Worm (Caenorhabditis elegans): ENCODE results near the gene ntl-3.
"Not testable (repeated sequence)": the region's sequence is repeated elsewhere in the genome, so short reads cannot be mapped to it uniquely, and the experiment has no call there.

ntl-3 gene

ce11 chrIII:11795448-11795847, 50.8 kb downstream of the ntl-3 start, which contains the start of gene twk-39:
Gene twk-39, plus strand, starts transcription at chrIII:11795748.
- TF ChIP-seq hlh-30 (tag; optimal IDR thresholded peaks at IDR 0.05; ENCODE audit: insufficient read depth) (no peak), tbx-7 (tag; optimal IDR thresholded peaks at IDR 0.05) (no peak), nhr-232 (tag; optimal IDR thresholded peaks at IDR 0.05) (no peak), sdc-2 (tag; optimal IDR thresholded peaks at IDR 0.05) (no peak), ztf-16 (tag; optimal IDR thresholded peaks at IDR 0.05) (no peak), ceh-45 (GFP tag; IDR thresholded peaks at IDR 0.05) (no peak), ceh-2 (tag; optimal IDR thresholded peaks at IDR 0.05) (no peak), elt-4 (tag; optimal IDR thresholded peaks at IDR 0.05) (no peak), hlh-13 (GFP tag; optimal IDR thresholded peaks at IDR 0.05) (no peak), pha-2 (tag; optimal IDR thresholded peaks at IDR 0.05) (no peak), hlh-8 (tag; optimal IDR thresholded peaks at IDR 0.05) (no peak), madf-2 (tag; optimal IDR thresholded peaks at IDR 0.05) (no peak), pat-9 (tag; optimal IDR thresholded peaks at IDR 0.05) (no peak), odd-2 (tag; optimal IDR thresholded peaks at IDR 0.05) (no peak), T23F11.4 (GFP tag; optimal IDR thresholded peaks at IDR 0.05) (no peak), ceh-31 (tag; optimal IDR thresholded peaks at IDR 0.05) (no peak), unc-42 (tag; optimal IDR thresholded peaks at IDR 0.05) (no peak), sox-2 (GFP tag; IDR thresholded peaks at IDR 0.05) (no peak), unc-55 (GFP tag; optimal IDR thresholded peaks at IDR 0.05) (no peak)

DNA sequence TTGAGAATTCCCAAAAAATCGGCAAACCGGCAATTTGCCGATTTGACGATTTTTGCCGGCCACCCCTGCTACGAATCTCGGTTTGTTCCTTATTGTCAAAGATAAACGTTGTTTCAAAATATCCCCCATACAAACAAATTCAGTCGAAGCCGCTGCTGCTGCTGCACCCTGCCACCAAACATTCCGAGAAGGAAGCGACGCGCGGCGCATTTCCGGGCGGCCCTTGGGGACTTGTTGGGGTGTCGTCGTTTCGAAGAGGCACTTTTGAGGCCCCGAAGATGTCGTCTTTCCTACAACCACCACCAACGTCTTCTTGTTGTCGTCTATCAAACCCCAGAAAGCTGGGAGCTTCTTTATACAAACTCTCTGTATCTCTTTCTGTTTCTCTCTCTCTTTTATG, 51.9 kb downstream of the ntl-3 start:
- TF ChIP-seq nhr-11 (tag; optimal IDR thresholded peaks at IDR 0.05), result no peak
- no peak for TF ChIP-seq ref-2 (tag; optimal IDR thresholded peaks at IDR 0.05)
- TF ChIP-seq ceh-22 (tag; optimal IDR thresholded peaks at IDR 0.05), result no peak
- no peak for TF ChIP-seq dmd-4 (tag; optimal IDR thresholded peaks at IDR 0.05; ENCODE audit: borderline replicate concordance)
- TF ChIP-seq gmeb-2 (tag; optimal IDR thresholded peaks at IDR 0.05), result no peak
- TF ChIP-seq elt-4 (tag; optimal IDR thresholded peaks at IDR 0.05), result no peak
- TF ChIP-seq hlh-6 (tag; optimal IDR thresholded peaks at IDR 0.05), result no peak
- TF ChIP-seq unc-42 (tag; optimal IDR thresholded peaks at IDR 0.05), result no peak
- TF ChIP-seq rnt-1 (tag; optimal IDR thresholded peaks at IDR 0.05), result no peak
- no peak for TF ChIP-seq elt-2 (tag; optimal IDR thresholded peaks at IDR 0.05)
- TF ChIP-seq ceh-19 (GFP tag; optimal IDR thresholded peaks at IDR 0.05), result no peak
- TF ChIP-seq C08G9.2 (tag; optimal IDR thresholded peaks at IDR 0.05), result no peak

DNA sequence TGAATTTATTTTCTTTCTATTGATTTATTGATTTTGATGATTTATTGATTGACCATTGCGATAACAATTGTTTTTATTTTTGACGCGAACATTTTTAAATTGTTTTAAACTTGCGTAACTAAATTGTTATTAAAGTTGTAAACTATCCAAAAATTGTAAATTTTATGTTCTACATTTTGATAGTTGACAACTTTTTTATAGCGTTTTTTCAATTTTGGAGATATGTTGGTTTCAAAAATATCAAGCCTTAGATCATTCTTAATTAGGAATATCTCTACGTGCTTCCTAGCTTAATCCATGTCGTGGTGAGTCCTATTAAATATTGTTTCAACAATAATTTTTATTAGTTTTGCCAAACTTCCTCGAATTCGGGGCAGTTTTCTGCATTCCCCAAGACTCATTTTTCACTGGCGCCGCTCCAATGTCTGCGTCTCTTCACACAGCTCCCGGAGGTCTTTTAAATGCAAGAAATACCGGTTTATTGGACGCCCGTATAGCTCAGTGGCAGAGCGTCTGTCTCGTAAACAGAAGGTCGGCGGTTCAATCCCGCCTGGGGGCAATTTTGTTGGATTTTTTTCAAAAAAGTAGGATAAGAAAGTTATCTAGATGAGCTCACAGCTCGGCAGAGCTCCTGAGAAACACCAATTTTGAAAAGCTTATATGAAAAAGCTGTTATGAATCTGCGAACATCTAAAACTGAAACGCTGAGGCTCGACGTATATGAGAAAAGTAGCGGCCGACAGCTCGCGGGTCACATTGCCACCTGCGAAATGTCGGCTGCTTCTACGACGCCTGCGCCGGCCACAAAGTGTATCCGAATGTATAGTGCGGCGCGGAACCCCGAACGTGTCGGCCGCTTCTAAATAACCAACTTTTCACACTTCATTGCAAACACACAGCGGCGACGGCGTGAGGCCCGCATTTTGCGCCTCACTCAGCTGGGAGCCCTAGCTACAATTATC, 53.7 kb downstream of the ntl-3 start, which contains the start of gene C24H11.2:
C24H11.2 (minus strand) TSS at position 51 of the 962 bp plus-strand sequence.
- peak; percentile 34 for TF ChIP-seq hlh-6 (tag; optimal IDR thresholded peaks at IDR 0.05)
- not testable (repeated sequence) for TF ChIP-seq unc-3 (GFP tag; conservative IDR thresholded peaks at IDR 0.05)
- TF ChIP-seq unc-3 (tag; optimal IDR thresholded peaks at IDR 0.05), result peak; percentile 11
- peak; percentile 10 for TF ChIP-seq unc-86 (tag; optimal IDR thresholded peaks at IDR 0.05)
- TF ChIP-seq nfya-1 (tag; optimal IDR thresholded peaks at IDR 0.05), result peak; percentile 6
- TF ChIP-seq npax-4 (tag; optimal IDR thresholded peaks at IDR 0.05), result peak; percentile 22
- peak; percentile 39 for TF ChIP-seq fax-1 (tag; optimal IDR thresholded peaks at IDR 0.05)
- peak; percentile 20 for TF ChIP-seq lin-11 (tag; optimal IDR thresholded peaks at IDR 0.05)
- TF ChIP-seq T23F11.4 (GFP tag; optimal IDR thresholded peaks at IDR 0.05), result peak; percentile 23
- TF ChIP-seq ceh-14 (tag; optimal IDR thresholded peaks at IDR 0.05), result peak; percentile 70
- peak; percentile 46 for TF ChIP-seq gmeb-2 (tag; optimal IDR thresholded peaks at IDR 0.05)
- TF ChIP-seq hlh-8 (tag; optimal IDR thresholded peaks at IDR 0.05), result peak; percentile 5
- peak; percentile 43 for TF ChIP-seq C38D4.7 (GFP tag; optimal IDR thresholded peaks at IDR 0.05)
- peak; percentile 29 for TF ChIP-seq pqm-1 (tag; optimal IDR thresholded peaks at IDR 0.05)
- TF ChIP-seq pha-2 (tag; optimal IDR thresholded peaks at IDR 0.05), result peak; percentile 44
- peak; percentile 30 for TF ChIP-seq hlh-15 (tag; optimal IDR thresholded peaks at IDR 0.05)
- peak; percentile 33 for TF ChIP-seq dmd-4 (tag; optimal IDR thresholded peaks at IDR 0.05; ENCODE audit: borderline replicate concordance)
- TF ChIP-seq madf-2 (tag; optimal IDR thresholded peaks at IDR 0.05), result peak; percentile 52
- peak; percentile 35 for TF ChIP-seq ceh-18 (tag; optimal IDR thresholded peaks at IDR 0.05)
- TF ChIP-seq sox-4 (tag; optimal IDR thresholded peaks at IDR 0.05), result peak; percentile 69
- peak; percentile 33 for TF ChIP-seq ceh-34 (tag; optimal IDR thresholded peaks at IDR 0.05)
- TF ChIP-seq ceh-45 (GFP tag; IDR thresholded peaks at IDR 0.05), result 0 out of 2 replicates have a peak, but pooled peaks have one; percentile 10
- TF ChIP-seq ceh-48 (tag; optimal IDR thresholded peaks at IDR 0.05), result peak; percentile 38
- peak; percentile 16 for TF ChIP-seq nhr-232 (tag; optimal IDR thresholded peaks at IDR 0.05)
- TF ChIP-seq pat-9 (tag; optimal IDR thresholded peaks at IDR 0.05), result peak; percentile 61
- peak; percentile 42 for TF ChIP-seq ztf-16 (tag; optimal IDR thresholded peaks at IDR 0.05)
- TF ChIP-seq ceh-19 (GFP tag; optimal IDR thresholded peaks at IDR 0.05), result peak; percentile 63
- peak; percentile 48 for TF ChIP-seq che-1 (tag; optimal IDR thresholded peaks at IDR 0.05)
- peak; percentile 12 for TF ChIP-seq ttx-3 (tag; optimal IDR thresholded peaks at IDR 0.05)
